Worm (Caenorhabditis elegans): ENCODE results near the gene T24C2.3.

The T24C2.3 gene

ce11 chrX:14563818-14564217 lies 20.5 kb downstream of the T24C2.3 start:
- TF ChIP-seq mab-9 (GFP tag; IDR thresholded peaks at IDR 0.05) (no peak), blmp-1 (tag; optimal IDR thresholded peaks at IDR 0.05) (peak; percentile 67), nhr-71 (tag; optimal IDR thresholded peaks at IDR 0.05) (peak; percentile 4), nhr-85 (tag) (peak; percentile 68)

ce11 chrX:14565245-14565644 lies 21.9 kb downstream of the T24C2.3 start:
- TF ChIP-seq nhr-84 (tag; optimal IDR thresholded peaks at IDR 0.05) (no peak), swsn-7 (tag; optimal IDR thresholded peaks at IDR 0.05) (no peak), nhr-19 (GFP tag; conservative IDR thresholded peaks at IDR 0.05) (0 out of 2 replicates have a peak, but pooled peaks have one; percentile 15), lsy-2 (tag; optimal IDR thresholded peaks at IDR 0.05) (no peak), nhr-71 (tag; optimal IDR thresholded peaks at IDR 0.05) (peak; percentile 38), aly-2 (tag; optimal IDR thresholded peaks at IDR 0.05) (no peak), fkh-8 (tag; optimal IDR thresholded peaks at IDR 0.05) (peak; percentile 26), efl-1 (optimal IDR thresholded peaks at IDR 0.05) (no peak), efl-1 (GFP tag; optimal IDR thresholded peaks at IDR 0.05 in 1 of 2) (peak in 1 of 2 experiments; percentile 74), egl-13 (tag; optimal IDR thresholded peaks at IDR 0.05) (no peak)

- TF ChIP-seq tlp-1 (tag; optimal IDR thresholded peaks at IDR 0.05) (no peak), nhr-20 (tag; optimal IDR thresholded peaks at IDR 0.05) (peak; percentile 38), snu-23 (GFP tag; optimal IDR thresholded peaks at IDR 0.05) (peak; percentile 41), lin-14 (GFP tag; optimal IDR thresholded peaks at IDR 0.05) (peak; percentile 71), rnt-1 (tag; optimal IDR thresholded peaks at IDR 0.05) (peak; percentile 76), nhr-19 (GFP tag; conservative IDR thresholded peaks at IDR 0.05) (peak; percentile 62), lsy-2 (tag; optimal IDR thresholded peaks at IDR 0.05) (no peak), nhr-85 (tag) (peak; percentile 68), nhr-71 (tag; optimal IDR thresholded peaks at IDR 0.05) (peak; percentile 77), lin-39 (tag; optimal IDR thresholded peaks at IDR 0.05) (peak; percentile 66), ceh-82 (tag; optimal IDR thresholded peaks at IDR 0.05) (no peak)
Observed at ce11 chrX:14566047-14566446, 22.7 kb downstream of the T24C2.3 start.

- TF ChIP-seq ztf-11 (tag; optimal IDR thresholded peaks at IDR 0.05) (no peak), mep-1 (tag; optimal IDR thresholded peaks at IDR 0.05) (no peak), ceh-88 (GFP tag; IDR thresholded peaks at IDR 0.05) (no peak), elt-2 (tag; optimal IDR thresholded peaks at IDR 0.05) (peak; percentile 4), nhr-20 (tag; optimal IDR thresholded peaks at IDR 0.05) (no peak), aha-1 (tag; optimal IDR thresholded peaks at IDR 0.05) (no peak), ceh-63 (GFP tag; optimal IDR thresholded peaks at IDR 0.05) (no peak), xbp-1 (tag; optimal IDR thresholded peaks at IDR 0.05) (no peak), pag-3 (tag; optimal IDR thresholded peaks at IDR 0.05; ENCODE audit: borderline replicate concordance, insufficient read depth) (no peak), nhr-85 (tag) (peak; percentile 56), pax-3 (tag; optimal IDR thresholded peaks at IDR 0.05) (no peak)
Observed at ce11 chrX:14568258-14568763, 25.0 kb downstream of the T24C2.3 start.

- TF ChIP-seq ama-1 (optimal IDR thresholded peaks at IDR 0.05) (no peak), ceh-88 (GFP tag; IDR thresholded peaks at IDR 0.05) (no peak), irx-1 (tag; optimal IDR thresholded peaks at IDR 0.05) (no peak), ceh-90 (tag; optimal IDR thresholded peaks at IDR 0.05) (no peak), efl-3 (GFP tag; optimal IDR thresholded peaks at IDR 0.05) (no peak)
Observed at ce11 chrX:14571277-14571676, 28.0 kb downstream of the T24C2.3 start.

ce11 chrX:14572419-14572818 lies 29.1 kb downstream of the T24C2.3 start, which contains the start of gene lron-1:
Gene lron-1, plus strand, starts transcription at chrX:14572719.
- TF ChIP-seq swsn-7 (tag; optimal IDR thresholded peaks at IDR 0.05) (no peak), vab-15 (tag; optimal IDR thresholded peaks at IDR 0.05) (no peak), ceh-82 (tag; optimal IDR thresholded peaks at IDR 0.05) (no peak), ets-5 (GFP tag; IDR thresholded peaks at IDR 0.05) (no peak), unc-130 (tag; optimal IDR thresholded peaks at IDR 0.05) (no peak), skn-1 (tag; optimal IDR thresholded peaks at IDR 0.05) (no peak), lin-13 (GFP tag; optimal IDR thresholded peaks at IDR 0.05) (no peak), rnt-1 (tag; optimal IDR thresholded peaks at IDR 0.05) (no peak), unc-30 (tag; optimal IDR thresholded peaks at IDR 0.05) (no peak), irx-1 (tag; optimal IDR thresholded peaks at IDR 0.05) (no peak), ztf-11 (tag; optimal IDR thresholded peaks at IDR 0.05) (no peak), fos-1 (tag; optimal IDR thresholded peaks at IDR 0.05) (no peak), pqm-1 (tag; optimal IDR thresholded peaks at IDR 0.05) (no peak), pag-3 (tag; optimal IDR thresholded peaks at IDR 0.05; ENCODE audit: borderline replicate concordance, insufficient read depth) (no peak), fkh-4 (tag; optimal IDR thresholded peaks at IDR 0.05; ENCODE audit: borderline replicate concordance) (no peak)
